Worm (Caenorhabditis elegans) whole organism, L4/young adult: ENCODE data around the gene stc-1.

Source experiments
- W03F9.2 ChIP-seq: fragments of 150-350 bp; optimal IDR thresholded peaks from 2 replicates; lab custom pipeline; 2014; ENCODE audit warnings: missing biosample characterization, missing genetic modification characterization
- him-1 ChIP-seq: sonication (generic microtip); optimal IDR thresholded peaks from 2 replicates; lab custom pipeline; 2016; ENCODE audit warnings: missing genotype, missing genetic modification reagents, missing genetic modification characterization, missing compliant biosample characterization

DNA sequence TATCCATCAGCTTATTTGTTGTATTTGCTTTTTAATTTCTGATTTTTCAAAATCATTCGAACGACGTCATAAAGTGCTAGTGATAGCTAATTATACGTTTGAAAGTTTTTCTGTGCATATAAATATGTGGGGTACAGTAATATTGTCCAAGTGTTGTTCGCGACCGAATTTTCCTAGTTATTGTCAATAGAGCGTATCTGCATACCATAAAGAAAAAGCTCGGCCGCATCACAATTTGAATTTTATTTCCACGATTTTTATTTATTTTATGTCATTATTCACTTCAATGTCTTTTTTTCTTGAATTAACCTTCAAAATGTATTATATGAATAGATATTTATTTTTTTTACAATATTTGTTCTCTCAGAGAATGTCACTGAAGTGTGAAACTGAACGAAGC lies 49.2 kb downstream of the stc-1 start, which contains the start of gene rnh-2:
- TF ChIP-seq him-1: peak; percentile 16
- peak; percentile 88 for TF ChIP-seq W03F9.2 (tag; lab: Kevin White, UChicago)
